Fruit fly (Drosophila melanogaster) whole organism, wandering third instar larva: ENCODE data around the gene RpS15Aa.
A peak's percentile ranks its signal among the peaks of the same experiment; 100 is the strongest.

Experiments used
- Abd-B ChIP-seq: fragments of >200 bp; optimal IDR thresholded peaks from 2 replicates; lab custom pipeline; 2017; ENCODE audit warnings: missing biosample characterization, missing genetic modification characterization
- CrebA ChIP-seq: fragments of 200-800 bp; sonication (Bioruptor generic); optimal IDR thresholded peaks from 2 replicates; lab custom pipeline; 2016; ENCODE audit warnings: missing biosample characterization, mild to moderate bottlenecking, missing genetic modification characterization, borderline replicate concordance
- Dfd ChIP-seq: fragments of >200 bp; optimal IDR thresholded peaks from 2 replicates; lab custom pipeline; 2017; ENCODE audit warnings: missing biosample characterization, missing genetic modification characterization
- Hnf4 ChIP-seq: fragments of 200-800 bp; sonication (Bioruptor generic); optimal IDR thresholded peaks from 2 replicates; lab custom pipeline; 2016; ENCODE audit warnings: missing biosample characterization, mild to moderate bottlenecking, missing genetic modification characterization
- ey ChIP-seq: fragments of 200-800 bp; sonication (Bioruptor generic); optimal IDR thresholded peaks from 2 replicates; lab custom pipeline; 2016; ENCODE audit warnings: missing biosample characterization, missing genetic modification characterization
- fru ChIP-seq: fragments of 200-800 bp; sonication (Bioruptor generic); optimal IDR thresholded peaks from 3 replicates; lab custom pipeline; 2016; ENCODE audit warnings: missing biosample characterization, mild to moderate bottlenecking, missing genetic modification characterization
- h ChIP-seq: fragments of 200-800 bp; sonication (Bioruptor generic); optimal IDR thresholded peaks from 3 replicates; lab custom pipeline; 2016; ENCODE audit warnings: missing biosample characterization, mild to moderate bottlenecking, missing genetic modification characterization
- lola ChIP-seq: fragments of >200 bp; optimal IDR thresholded peaks from 2 replicates; lab custom pipeline; 2017; ENCODE audit warnings: missing biosample characterization, missing genetic modification characterization
- pan ChIP-seq: fragments of >200 bp; optimal IDR thresholded peaks from 2 replicates; lab custom pipeline; 2017
- psq ChIP-seq: fragments of 200-800 bp; sonication (Bioruptor generic); optimal IDR thresholded peaks from 3 replicates; lab custom pipeline; 2017; ENCODE audit warnings: missing biosample characterization, mild to moderate bottlenecking, missing genetic modification characterization, moderate library complexity
- usp ChIP-seq: fragments of >200 bp; optimal IDR thresholded peaks from 2 replicates; lab custom pipeline; 2017; ENCODE audit warnings: missing biosample characterization, missing genetic modification characterization

DNA sequence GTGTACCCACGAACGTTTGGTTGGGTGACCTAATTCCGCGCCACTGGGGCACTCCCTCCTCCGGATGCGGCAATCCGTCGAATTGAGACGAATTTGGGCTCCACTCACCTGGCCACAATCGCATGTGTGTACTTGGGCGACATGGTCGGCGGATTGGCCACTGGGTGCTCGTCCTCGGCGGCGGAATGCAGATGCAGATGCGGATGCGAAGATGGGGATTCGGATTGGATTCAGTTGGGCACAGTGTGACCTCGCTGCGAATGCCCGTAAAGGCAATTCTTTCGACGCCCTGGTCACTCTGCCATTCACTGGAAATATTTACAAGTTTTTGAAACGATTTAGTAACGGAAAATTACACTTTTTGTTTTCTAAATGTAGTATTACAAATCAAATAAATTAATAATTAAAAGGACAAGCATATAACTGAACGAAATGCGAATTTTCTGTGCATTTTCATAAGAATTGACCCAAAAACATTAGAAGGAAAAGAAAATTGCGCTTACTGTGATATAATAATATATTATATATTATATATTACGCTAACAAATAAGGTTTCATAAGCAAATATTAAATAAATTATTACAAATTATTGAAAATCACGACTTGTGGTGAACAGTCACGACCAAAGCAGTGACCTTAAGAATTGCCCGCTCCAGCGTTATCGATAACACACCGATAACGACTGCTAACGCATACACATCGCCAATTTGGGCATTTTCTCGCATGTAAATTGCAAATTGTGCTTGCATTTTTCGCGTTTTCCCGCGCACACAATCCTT is 40.9 kb downstream of the RpS15Aa start, which contains the start of gene CG1622:
- TF ChIP-seq h (GFP tag; lab: Kevin White, UChicago) (no peak), lola (GFP tag; lab: Kevin White, UChicago) (no peak), psq (GFP tag; lab: Kevin White, UChicago) (peak; percentile 32), Abd-B (GFP tag; lab: Kevin White, UChicago) (no peak), ey (no peak), pan (lab: Kevin White, UChicago) (no peak), Hnf4 (GFP tag; lab: Kevin White, UChicago) (no peak), CrebA (GFP tag; lab: Kevin White, UChicago) (no peak), Dfd (no peak), fru (no peak), usp (no peak)
